Worm (Caenorhabditis elegans): ENCODE measurements around the gene zig-6.
A peak's percentile ranks its signal among the peaks of the same experiment; 100 is the strongest.

DNA sequence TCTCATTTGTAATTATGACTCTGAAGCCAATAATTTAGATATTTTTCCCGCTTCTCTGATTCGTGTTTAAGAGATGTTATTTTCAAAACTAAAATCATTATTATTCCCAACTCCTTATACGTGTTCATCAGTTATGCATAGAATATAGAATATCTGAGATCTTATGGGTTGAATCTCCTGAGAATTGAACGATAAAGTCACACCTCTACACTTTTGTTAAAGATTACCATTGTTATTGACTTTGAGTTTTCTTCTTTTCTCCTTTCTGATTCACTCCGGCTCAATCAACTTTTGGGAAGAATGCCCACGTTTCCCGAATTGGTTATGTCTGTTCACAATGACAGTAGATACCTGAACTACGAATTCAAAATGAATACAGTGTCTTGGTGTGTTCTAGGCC is 9.0 kb downstream of the zig-6 start, which contains the start of gene sru-48:
- TF ChIP-seq egl-27 (tag; optimal IDR thresholded peaks at IDR 0.05), result no peak
- no peak for TF ChIP-seq nhr-77 (tag; optimal IDR thresholded peaks at IDR 0.05)
- TF ChIP-seq nhr-6 (tag; optimal IDR thresholded peaks at IDR 0.05), result no peak
- TF ChIP-seq ama-1 (optimal IDR thresholded peaks at IDR 0.05), result no peak
- no peak for TF ChIP-seq lsy-2 (tag; optimal IDR thresholded peaks at IDR 0.05)
- no peak for TF ChIP-seq pha-4 (GFP tag; IDR thresholded peaks at IDR 0.05)
- no peak for TF ChIP-seq pha-4 (tag; optimal IDR thresholded peaks at IDR 0.05)
- TF ChIP-seq snpc-4 (tag; optimal IDR thresholded peaks at IDR 0.05), result no peak
- TF ChIP-seq dpl-1 (GFP tag; optimal IDR thresholded peaks at IDR 0.05), result no peak
- no peak for TF ChIP-seq ctbp-1 (GFP tag; IDR thresholded peaks at IDR 0.05)
- peak; percentile 17 for TF ChIP-seq aha-1 (tag)
- no peak for TF ChIP-seq mdl-1 (tag; optimal IDR thresholded peaks at IDR 0.05)
- no peak for TF ChIP-seq unc-62 (GFP tag; optimal IDR thresholded peaks at IDR 0.05 in 1 of 2)
- TF ChIP-seq unc-62 (tag; optimal IDR thresholded peaks at IDR 0.05), result no peak
